Worm (Caenorhabditis elegans) whole organism, L3 larva: ENCODE results near the gene F47E1.1.

Experiments
- ZK546.5 ChIP-seq: sonication (generic microtip); optimal IDR thresholded peaks from 2 replicates; lab custom pipeline; 2017; ENCODE audit warnings: missing biosample characterization, missing genetic modification characterization
- ceh-82 ChIP-seq: fragments of 150-350 bp; optimal IDR thresholded peaks from 2 replicates; lab custom pipeline; 2014; ENCODE audit warnings: missing biosample characterization, missing genetic modification characterization
- ceh-9 ChIP-seq: sonication (generic microtip); optimal IDR thresholded peaks from 2 replicates; lab custom pipeline; 2018; ENCODE audit warnings: missing biosample characterization, missing genetic modification characterization
- daf-12 ChIP-seq: fragments of 150-350 bp; optimal IDR thresholded peaks from 2 replicates; lab custom pipeline; 2014; ENCODE audit warnings: missing biosample characterization, missing genetic modification reagents, missing genetic modification characterization
- egl-27 ChIP-seq: sonication (generic microtip); optimal IDR thresholded peaks from 4 replicates; lab custom pipeline; 2017; ENCODE audit warnings: missing biosample characterization, missing genetic modification reagents, missing genetic modification characterization
- hmg-11 ChIP-seq: sonication (generic microtip); optimal IDR thresholded peaks from 2 replicates; lab custom pipeline; 2016; ENCODE audit warnings: missing genetic modification characterization, missing compliant biosample characterization
- nfya-1 ChIP-seq: sonication (generic microtip); optimal IDR thresholded peaks from 2 replicates; lab custom pipeline; 2017; ENCODE audit warnings: missing genetic modification characterization, mild to moderate bottlenecking, missing compliant biosample characterization, antibody characterized with exemption, moderate library complexity; ENCODE audit not compliant: insufficient read depth
- nhr-25 ChIP-seq: sonication (generic microtip); optimal IDR thresholded peaks from 2 replicates; lab custom pipeline; 2017; ENCODE audit warnings: missing biosample characterization, missing genetic modification characterization
- tbx-2 ChIP-seq: sonication (generic microtip); optimal IDR thresholded peaks from 2 replicates; lab custom pipeline; 2016; ENCODE audit warnings: mild to moderate bottlenecking, missing genetic modification characterization, missing compliant biosample characterization
- unc-39 ChIP-seq: sonication (generic microtip); optimal IDR thresholded peaks from 4 replicates; lab custom pipeline; 2017; ENCODE audit warnings: missing biosample characterization, missing genetic modification characterization

F47E1.1 gene

DNA sequence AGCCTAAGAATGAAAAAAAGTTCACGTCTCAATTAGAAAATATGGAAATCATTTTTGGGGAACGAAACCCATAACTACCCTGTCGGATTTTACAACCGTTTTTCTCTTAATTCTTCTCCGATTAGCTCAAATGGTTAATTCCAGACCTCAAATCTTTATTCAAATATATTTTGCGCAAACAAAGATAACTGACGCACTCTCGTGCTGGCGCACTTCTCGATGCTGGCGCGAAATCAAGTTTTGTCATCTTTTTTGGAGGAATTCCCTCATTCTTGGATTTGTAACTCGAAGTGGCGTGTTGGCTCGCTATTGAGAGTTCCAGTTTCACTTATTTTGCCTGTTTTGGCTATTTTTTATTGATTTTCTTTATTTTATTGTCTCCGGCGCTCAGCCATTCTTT is 40.6 kb downstream of the F47E1.1 start:
- TF ChIP-seq ceh-82 (no peak), daf-12 (tag; lab: Kevin White, UChicago) (no peak), tbx-2 (tag; lab: Kevin White, UChicago) (no peak), unc-39 (tag; lab: Kevin White, UChicago) (no peak), ZK546.5 (tag; lab: Kevin White, UChicago) (no peak), ceh-9 (tag; lab: Kevin White, UChicago) (no peak), egl-27 (no peak), hmg-11 (tag; lab: Kevin White, UChicago) (no peak), nfya-1 (tag; lab: Kevin White, UChicago) (no peak)

DNA sequence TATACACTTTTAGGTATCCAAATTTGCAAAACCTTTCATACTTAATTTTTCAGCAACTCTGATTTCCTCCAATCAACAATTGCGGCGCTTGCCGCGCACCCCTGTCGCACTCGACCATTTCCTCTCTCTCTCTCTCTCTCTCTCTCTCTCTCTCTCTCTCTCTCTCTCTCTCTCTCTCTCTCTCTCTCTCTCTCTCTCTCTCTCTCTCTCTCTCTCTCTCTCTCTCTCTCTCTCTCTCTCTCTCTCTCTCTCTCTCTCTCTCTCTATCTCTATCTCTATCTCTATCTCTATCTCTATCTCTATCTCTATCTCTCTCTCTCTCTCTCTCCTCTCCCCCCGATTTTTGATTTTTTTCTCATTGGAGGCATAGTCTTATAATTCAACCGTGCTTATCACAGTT is 41.8 kb downstream of the F47E1.1 start:
- peak; percentile 22 for TF ChIP-seq nhr-25
